Worm (Caenorhabditis elegans) whole organism, late embryonic: ENCODE measurements around the gene Y105C5B.11.
A peak's percentile ranks its signal among the peaks of the same experiment; 100 is the strongest.
"Not testable (repeated sequence)": the region's sequence is repeated elsewhere in the genome, so short reads cannot be mapped to it uniquely, and the experiment has no call there.

Experiments
- C08G9.2 ChIP-seq: sonication (generic microtip); optimal IDR thresholded peaks from 2 replicates; lab custom pipeline; 2016; ENCODE audit warnings: mild to moderate bottlenecking, missing genetic modification characterization, moderate library complexity, missing compliant biosample characterization
- C38D4.7 ChIP-seq: fragments of 200-800 bp; sonication (Bioruptor generic); optimal IDR thresholded peaks from 2 replicates; lab custom pipeline; 2018; ENCODE audit warnings: mild to moderate bottlenecking, missing genetic modification characterization, moderate library complexity, missing compliant biosample characterization
- F13H6.1 ChIP-seq: sonication (generic microtip); optimal IDR thresholded peaks from 2 replicates; lab custom pipeline; 2016; ENCODE audit warnings: missing genetic modification characterization, missing compliant biosample characterization
- K02D7.2 ChIP-seq: sonication (generic microtip); optimal IDR thresholded peaks from 2 replicates; lab custom pipeline; 2017; ENCODE audit warnings: mild to moderate bottlenecking, missing genetic modification characterization, missing compliant biosample characterization
- K09A11.1 ChIP-seq: sonication (generic microtip); optimal IDR thresholded peaks from 2 replicates; lab custom pipeline; 2017; ENCODE audit warnings: antibody characterized with exemption, mild to moderate bottlenecking, missing genetic modification characterization, missing compliant biosample characterization; ENCODE audit not compliant: insufficient read depth
- Y22D7AL.16 ChIP-seq: sonication (generic microtip); optimal IDR thresholded peaks from 2 replicates; lab custom pipeline; 2016; ENCODE audit warnings: missing genetic modification characterization, missing compliant biosample characterization
- ama-1 ChIP-seq: fragments of 150-350 bp; optimal IDR thresholded peaks from 2 replicates; lab custom pipeline; 2014
- ceh-14 ChIP-seq: sonication (generic microtip); optimal IDR thresholded peaks from 2 replicates; lab custom pipeline; 2016; ENCODE audit warnings: missing genotype, missing genetic modification characterization, missing compliant biosample characterization
- ceh-18 ChIP-seq: sonication (generic microtip); optimal IDR thresholded peaks from 2 replicates; lab custom pipeline; 2016; ENCODE audit warnings: missing genetic modification characterization, missing compliant biosample characterization
- ceh-19 ChIP-seq: fragments of 200-800 bp; sonication (Bioruptor generic); optimal IDR thresholded peaks from 2 replicates; lab custom pipeline; 2018; ENCODE audit warnings: mild to moderate bottlenecking, missing genetic modification characterization, missing compliant biosample characterization
- ceh-31 ChIP-seq: sonication (generic microtip); optimal IDR thresholded peaks from 2 replicates; lab custom pipeline; 2016; ENCODE audit warnings: missing genetic modification characterization, missing compliant biosample characterization
- ceh-48 ChIP-seq: sonication (generic microtip); optimal IDR thresholded peaks from 2 replicates; lab custom pipeline; 2016; ENCODE audit warnings: missing genetic modification characterization, inconsistent platforms, missing compliant biosample characterization
- che-1 ChIP-seq: sonication (generic microtip); optimal IDR thresholded peaks from 2 replicates; lab custom pipeline; 2016; ENCODE audit warnings: mild to moderate bottlenecking, missing genetic modification characterization, missing compliant biosample characterization
- elt-4 ChIP-seq: sonication (generic microtip); optimal IDR thresholded peaks from 2 replicates; lab custom pipeline; 2016; ENCODE audit warnings: missing genetic modification characterization, missing compliant biosample characterization
- ets-4 ChIP-seq: sonication (generic microtip); optimal IDR thresholded peaks from 2 replicates; lab custom pipeline; 2016; ENCODE audit warnings: missing genetic modification characterization, missing compliant biosample characterization
- fkh-6 ChIP-seq: sonication (generic microtip); optimal IDR thresholded peaks from 2 replicates; lab custom pipeline; 2016; ENCODE audit warnings: missing genetic modification characterization, missing compliant biosample characterization
- hlh-15 ChIP-seq: sonication (generic microtip); optimal IDR thresholded peaks from 2 replicates; lab custom pipeline; 2016; ENCODE audit warnings: missing genetic modification characterization, missing compliant biosample characterization
- mec-3 ChIP-seq: sonication (generic microtip); optimal IDR thresholded peaks from 2 replicates; lab custom pipeline; 2016; ENCODE audit warnings: borderline replicate concordance, missing genetic modification characterization, missing compliant biosample characterization
- nfya-1 ChIP-seq: sonication (generic microtip); optimal IDR thresholded peaks from 2 replicates; lab custom pipeline; 2017; ENCODE audit warnings: missing genetic modification characterization, mild to moderate bottlenecking, missing compliant biosample characterization, antibody characterized with exemption, moderate library complexity
- nhr-11 ChIP-seq: fragments of 150-350 bp; optimal IDR thresholded peaks from 2 replicates; lab custom pipeline; 2014; ENCODE audit warnings: missing biosample characterization, missing genetic modification characterization
- nhr-232 ChIP-seq: sonication (generic microtip); optimal IDR thresholded peaks from 2 replicates; lab custom pipeline; 2016; ENCODE audit warnings: missing genetic modification characterization, missing compliant biosample characterization
- odd-2 ChIP-seq: sonication (generic microtip); optimal IDR thresholded peaks from 2 replicates; lab custom pipeline; 2017; ENCODE audit warnings: antibody characterized with exemption, mild to moderate bottlenecking, missing genetic modification characterization, missing compliant biosample characterization
- pag-3 ChIP-seq: sonication (generic microtip); optimal IDR thresholded peaks from 2 replicates; lab custom pipeline; 2016; ENCODE audit warnings: missing compliant biosample characterization, missing genetic modification characterization, borderline replicate concordance
- pax-1 ChIP-seq: fragments of 150-350 bp; optimal IDR thresholded peaks from 2 replicates; lab custom pipeline; 2014; ENCODE audit warnings: missing biosample characterization, missing genetic modification characterization
- pha-4 ChIP-seq: fragments of 150-350 bp; optimal IDR thresholded peaks from 2 replicates; lab custom pipeline; 2018; ENCODE audit warnings: missing biosample characterization, missing genetic modification reagents, missing genetic modification characterization
- pros-1 ChIP-seq: fragments of 150-350 bp; optimal IDR thresholded peaks from 2 replicates; lab custom pipeline; 2014; ENCODE audit warnings: missing biosample characterization, missing genetic modification reagents, missing genetic modification characterization
- rnt-1 ChIP-seq: sonication (generic microtip); optimal IDR thresholded peaks from 2 replicates; lab custom pipeline; 2016; ENCODE audit warnings: missing genetic modification characterization, missing compliant biosample characterization
- sox-2 ChIP-seq: fragments of 200-800 bp; sonication (Bioruptor generic); IDR thresholded peaks from 2 replicates; pipeline ENCODE4 v1.3.6; 2022; ENCODE audit warnings: missing genetic modification reagents, missing genetic modification characterization, missing compliant biosample characterization
- sox-4 ChIP-seq: sonication (generic microtip); optimal IDR thresholded peaks from 2 replicates; lab custom pipeline; 2017; ENCODE audit warnings: mild to moderate bottlenecking, missing genetic modification characterization, inconsistent platforms, missing compliant biosample characterization
- tbx-2 ChIP-seq: sonication (generic microtip); optimal IDR thresholded peaks from 2 replicates; lab custom pipeline; 2016; ENCODE audit warnings: missing genetic modification characterization, missing compliant biosample characterization
- unc-3 ChIP-seq, 2 experiments: fragments of 200-800 bp in 1 of 2; sonication (Bioruptor generic) in 1 of 2; sonication (generic microtip) in 1 of 2; conservative IDR thresholded peaks in 1 of 2; optimal IDR thresholded peaks in 1 of 2; 2 replicates each; pipeline versions ENCODE4 v1.3.6 to Lab custom; 2016 to 2022; ENCODE audit warnings: missing compliant biosample characterization in 2 of 2, missing genetic modification characterization in 2 of 2, missing genetic modification reagents in 1 of 2
- unc-42 ChIP-seq: sonication (generic microtip); optimal IDR thresholded peaks from 2 replicates; lab custom pipeline; 2016; ENCODE audit warnings: missing genotype, missing genetic modification characterization, missing compliant biosample characterization
- unc-55 ChIP-seq: sonication (generic microtip); optimal IDR thresholded peaks from 2 replicates; lab custom pipeline; 2017; ENCODE audit warnings: missing biosample characterization, missing genetic modification reagents, missing genetic modification characterization
- unc-86 ChIP-seq: sonication (generic microtip); optimal IDR thresholded peaks from 2 replicates; lab custom pipeline; 2016; ENCODE audit warnings: missing genetic modification characterization, missing compliant biosample characterization
- ztf-16 ChIP-seq: sonication (generic microtip); optimal IDR thresholded peaks from 2 replicates; lab custom pipeline; 2017; ENCODE audit warnings: missing genetic modification characterization, missing compliant biosample characterization

Y105C5B.11 gene

DNA sequence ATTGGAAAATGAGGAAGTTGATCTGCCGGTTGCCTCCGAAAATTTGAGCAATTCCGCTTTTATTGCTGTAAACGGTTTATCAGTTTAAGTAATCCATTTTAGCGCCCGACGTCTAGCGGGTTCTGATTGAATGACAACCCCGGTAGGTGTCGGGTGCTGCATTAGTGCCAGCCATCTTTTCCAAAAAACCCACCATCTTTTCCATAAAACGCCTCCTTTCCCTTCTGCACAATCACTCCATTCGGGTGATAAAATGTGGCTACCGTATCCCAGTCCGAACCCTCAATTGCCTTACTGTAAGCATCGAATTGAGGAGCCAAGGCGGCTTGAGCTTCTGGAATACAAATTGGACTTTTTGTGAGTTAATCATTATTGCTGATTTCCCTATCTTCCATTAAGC lies 41.1 kb downstream of the Y105C5B.11 start:
- no peak for TF ChIP-seq nhr-11 (tag; lab: Kevin White, UChicago)
- no peak for TF ChIP-seq ceh-31
- TF ChIP-seq odd-2 (tag; lab: Kevin White, UChicago): no peak
- no peak for TF ChIP-seq ama-1 (lab: Kevin White, UChicago)
- no peak for TF ChIP-seq sox-4 (tag; lab: Kevin White, UChicago)
- no peak for TF ChIP-seq hlh-15 (tag; lab: Kevin White, UChicago)
- TF ChIP-seq sox-2: no peak
- no peak for TF ChIP-seq fkh-6 (tag; lab: Kevin White, UChicago)
- no peak for TF ChIP-seq F13H6.1 (tag; lab: Kevin White, UChicago)
- TF ChIP-seq mec-3 (tag; lab: Kevin White, UChicago): no peak
- TF ChIP-seq nhr-232: no peak
- TF ChIP-seq che-1: no peak
- no peak for TF ChIP-seq ceh-48
- TF ChIP-seq nfya-1 (tag; lab: Kevin White, UChicago): no peak
- TF ChIP-seq C08G9.2 (tag; lab: Kevin White, UChicago): no peak
- no peak for TF ChIP-seq pag-3 (tag; lab: Kevin White, UChicago)
- TF ChIP-seq unc-86: no peak
- no peak for TF ChIP-seq unc-55 (GFP tag; lab: Kevin White, UChicago)
- TF ChIP-seq, all 69 proteins: peak for 0

DNA sequence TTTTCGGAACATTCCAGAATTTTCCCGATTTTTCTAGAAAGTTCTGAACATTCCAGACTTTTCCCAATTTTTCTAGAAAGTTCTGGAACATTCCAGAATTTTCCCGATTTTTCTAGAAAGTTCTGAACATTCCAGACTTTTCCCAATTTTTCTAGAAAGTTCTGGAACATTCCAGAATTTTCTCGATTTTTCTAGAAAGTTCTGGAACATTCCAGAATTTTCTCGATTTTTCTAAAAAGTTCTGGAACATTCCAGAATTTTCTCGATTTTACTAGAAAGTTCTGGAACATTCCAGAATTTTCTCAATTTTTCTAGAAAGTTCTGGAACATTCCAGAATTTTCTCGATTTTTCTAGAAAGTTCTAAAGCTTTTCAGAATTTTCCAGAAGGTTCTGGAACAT lies 45.4 kb downstream of the Y105C5B.11 start:
- TF ChIP-seq unc-3 (GFP tag; conservative IDR thresholded peaks at IDR 0.05; lab: Robert Waterston, UW): peak; percentile 59; the same call in 1 of the 2 replicates
- not testable (repeated sequence) for TF ChIP-seq unc-3 (tag; optimal IDR thresholded peaks at IDR 0.05; lab: Kevin White, UChicago)
- TF ChIP-seq, all 69 proteins: peak for 1; not testable (repeated sequence) for 68

- no peak for TF ChIP-seq C08G9.2 (tag; lab: Kevin White, UChicago)
- TF ChIP-seq K09A11.1: no peak
- TF ChIP-seq pha-4 (tag; lab: Kevin White, UChicago): no peak
- TF ChIP-seq ztf-16: no peak
- TF ChIP-seq, all 69 proteins: peak for 0
Observed at ce11 chrIV:15894819-15895218, 46.5 kb downstream of the Y105C5B.11 start.

DNA sequence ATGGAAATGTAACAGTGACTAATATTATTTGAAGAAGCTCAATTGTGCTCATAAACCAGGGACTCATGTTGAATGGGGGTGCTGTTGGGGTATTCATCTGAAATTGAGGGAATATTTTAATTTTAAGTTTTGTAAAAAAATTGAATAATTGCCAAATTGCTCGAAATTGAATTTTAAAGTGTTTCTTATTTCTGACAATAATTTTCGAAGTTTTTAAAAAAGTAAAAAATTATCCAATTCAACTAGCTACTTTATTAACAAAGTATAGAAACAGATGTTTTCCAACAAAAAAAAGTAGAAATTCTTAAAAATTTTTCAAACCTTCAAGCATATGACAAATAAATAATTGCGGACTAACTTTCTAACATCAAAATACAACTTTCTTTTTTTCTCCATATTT lies 47.2 kb downstream of the Y105C5B.11 start, which contains the start of gene srv-14:
Gene srv-14 (minus strand): TSS at position 101 of the 400 bp plus-strand sequence.
- TF ChIP-seq pax-1 (no peak), pros-1 (tag; lab: Kevin White, UChicago) (no peak), rnt-1 (no peak), ceh-19 (no peak), tbx-2 (tag; lab: Kevin White, UChicago) (no peak), C38D4.7 (GFP tag; lab: Kevin White, UChicago) (no peak), Y22D7AL.16 (tag; lab: Kevin White, UChicago) (no peak), unc-42 (tag; lab: Kevin White, UChicago) (no peak), nhr-11 (tag; lab: Kevin White, UChicago) (no peak), K02D7.2 (no peak), sox-2 (no peak), elt-4 (tag; lab: Kevin White, UChicago) (no peak), ceh-18 (tag; lab: Kevin White, UChicago) (no peak), hlh-15 (tag; lab: Kevin White, UChicago) (no peak), ceh-14 (tag; lab: Kevin White, UChicago) (no peak), ets-4 (tag; lab: Kevin White, UChicago) (no peak), ceh-48 (no peak)
